Fruit fly (Drosophila melanogaster): ENCODE results near the gene mge.

mge gene

dm6 chr3L:3928205-3928942, 18.6 kb upstream of the mge start (continued):
- peak; percentile 86 for TF ChIP-seq CG9215 (GFP tag; IDR thresholded peaks at IDR 0.05)
- no peak for TF ChIP-seq Dip2 (GFP tag; IDR thresholded peaks at IDR 0.05)
- peak; percentile 86 for TF ChIP-seq CG12391 (tag; optimal IDR thresholded peaks at IDR 0.05)
- TF ChIP-seq crol (GFP tag; IDR thresholded peaks at IDR 0.05) = peak; percentile 39; the same call in 1 of the 2 replicates
- TF ChIP-seq CG14965 (GFP tag; optimal IDR thresholded peaks at IDR 0.05; ENCODE audit: borderline replicate concordance) = peak; percentile 57
- TF ChIP-seq Aef1 (GFP tag; IDR thresholded peaks at IDR 0.05) = peak; percentile 87
- TF ChIP-seq CG12071 (GFP tag; optimal IDR thresholded peaks at IDR 0.05) = peak; percentile 85
- TF ChIP-seq vvl (GFP tag; IDR thresholded peaks at IDR 0.05) = peak; percentile 91
- TF ChIP-seq CG3281 (GFP tag; optimal IDR thresholded peaks at IDR 0.05) = peak; percentile 91
- TF ChIP-seq br (optimal IDR thresholded peaks at IDR 0.05) = no peak
- TF ChIP-seq Hr51 (GFP tag; optimal IDR thresholded peaks at IDR 0.05) = peak; percentile 76 to 86
- TF ChIP-seq CG13123 (GFP tag; optimal IDR thresholded peaks at IDR 0.05) = peak; percentile 72
- TF ChIP-seq gfzf (GFP tag; optimal IDR thresholded peaks at IDR 0.05) = no peak
- peak; percentile 80 for TF ChIP-seq Nf-YA (GFP tag; IDR thresholded peaks at IDR 0.05)
- no peak for TF ChIP-seq prd (optimal IDR thresholded peaks at IDR 0.05)
- peak; percentile 89 for TF ChIP-seq prd (GFP tag; IDR thresholded peaks at IDR 0.05)
- TF ChIP-seq CG7271 (tag; optimal IDR thresholded peaks at IDR 0.05) = no peak
- TF ChIP-seq CG8089 (GFP tag; optimal IDR thresholded peaks at IDR 0.05) = peak; percentile 57
- peak; percentile 83 for TF ChIP-seq Fer2 (tag; optimal IDR thresholded peaks at IDR 0.05)
- TF ChIP-seq CG15269 (tag; optimal IDR thresholded peaks at IDR 0.05) = peak; percentile 93
- TF ChIP-seq MBD-R2 (GFP tag; IDR thresholded peaks at IDR 0.05) = peak; percentile 83; the same call in 1 of the 2 replicates
- no peak for TF ChIP-seq twi (tag; optimal IDR thresholded peaks at IDR 0.05)
- TF ChIP-seq eyg (GFP tag; optimal IDR thresholded peaks at IDR 0.05) = peak; percentile 67
- peak; percentile 71; the same call in 2 of the 3 replicates for TF ChIP-seq zfh1 (GFP tag; IDR thresholded peaks at IDR 0.05)
- TF ChIP-seq tup (GFP tag; optimal IDR thresholded peaks at IDR 0.05) = peak; percentile 73
- TF ChIP-seq CG2678 (tag; optimal IDR thresholded peaks at IDR 0.05) = peak; percentile 94
- TF ChIP-seq al (GFP tag; IDR thresholded peaks at IDR 0.05) = peak; percentile 84
- TF ChIP-seq Hey (tag; optimal IDR thresholded peaks at IDR 0.05) = peak; percentile 78
- TF ChIP-seq fd64A (GFP tag; optimal IDR thresholded peaks at IDR 0.05) = no peak
- no peak for TF ChIP-seq CG8359 (GFP tag; optimal IDR thresholded peaks at IDR 0.05; ENCODE audit: borderline replicate concordance)
- TF ChIP-seq C15 (GFP tag; IDR thresholded peaks at IDR 0.05) = peak; percentile 72; the same call in 1 of the 3 replicates
- no peak for TF ChIP-seq CG42726 (GFP tag; IDR thresholded peaks at IDR 0.05; ENCODE audit: partially characterized antibody)
- TF ChIP-seq h (optimal IDR thresholded peaks at IDR 0.05) = no peak
- TF ChIP-seq CG7745 (tag; optimal IDR thresholded peaks at IDR 0.05) = no peak
- TF ChIP-seq CG2202 (tag; optimal IDR thresholded peaks at IDR 0.05) = peak; percentile 5
- no peak for TF ChIP-seq sna (GFP tag; IDR thresholded peaks at IDR 0.05; ENCODE audit: partially characterized antibody)
- no peak for TF ChIP-seq Blimp-1 (GFP tag; optimal IDR thresholded peaks at IDR 0.05)
- TF ChIP-seq sisA (GFP tag; IDR thresholded peaks at IDR 0.05) = peak; percentile 87
- TF ChIP-seq kni (GFP tag; optimal IDR thresholded peaks at IDR 0.05) = no peak
- TF ChIP-seq Dref (GFP tag; IDR thresholded peaks at IDR 0.05) = no peak
- TF ChIP-seq fu2 (GFP tag; optimal IDR thresholded peaks at IDR 0.05) = peak; percentile 90
- TF ChIP-seq slbo (GFP tag; IDR thresholded peaks at IDR 0.05) = peak; percentile 97
- no peak for TF ChIP-seq stwl (tag; optimal IDR thresholded peaks at IDR 0.05)
- peak; percentile 47; the same call in 1 of the 3 replicates for TF ChIP-seq gce (GFP tag; IDR thresholded peaks at IDR 0.05)
- TF ChIP-seq ssp (GFP tag; IDR thresholded peaks at IDR 0.05) = peak; percentile 70
- peak; percentile 47; the same call in 1 of the 2 replicates for TF ChIP-seq CG10321 (GFP tag; IDR thresholded peaks at IDR 0.05)
- TF ChIP-seq CG2199 (GFP tag; IDR thresholded peaks at IDR 0.05) = no peak
- TF ChIP-seq sens-2 (GFP tag; IDR thresholded peaks at IDR 0.05) = peak; percentile 78
- TF ChIP-seq CG11696 (GFP tag; IDR thresholded peaks at IDR 0.05) = peak; percentile 55
- TF ChIP-seq tap (tag; optimal IDR thresholded peaks at IDR 0.05) = peak; percentile 81

All from whole organism, embryonic.